Worm (Caenorhabditis elegans) whole organism, mixed stage, embryonic: Measurements from ENCODE around the gene Y73F8A.35.
"Not testable (repeated sequence)": the region's sequence is repeated elsewhere in the genome, so short reads cannot be mapped to it uniquely, and the experiment has no call there.

ENCODE experiments used
- blmp-1 ChIP-seq: fragments of 150-350 bp; optimal IDR thresholded peaks from 2 replicates; lab custom pipeline; 2014; ENCODE audit warnings: missing biosample characterization, missing genetic modification characterization
- ceh-43 ChIP-seq: fragments of 200-800 bp; sonication (Bioruptor generic); optimal IDR thresholded peaks from 2 replicates; lab custom pipeline; 2018; ENCODE audit warnings: mild to moderate bottlenecking, missing genetic modification characterization, moderate library complexity, missing compliant biosample characterization
- elt-1 ChIP-seq: sonication (generic microtip); optimal IDR thresholded peaks from 2 replicates; lab custom pipeline; 2017; ENCODE audit warnings: missing genetic modification characterization, mild to moderate bottlenecking, missing compliant biosample characterization, antibody characterized with exemption, moderate library complexity, borderline replicate concordance; ENCODE audit not compliant: insufficient read depth
- lin-13 ChIP-seq: fragments of 150-350 bp; optimal IDR thresholded peaks from 2 replicates; lab custom pipeline; 2014; ENCODE audit warnings: missing biosample characterization, missing genetic modification characterization
- mab-5 ChIP-seq: fragments of 150-350 bp; optimal IDR thresholded peaks from 2 replicates; lab custom pipeline; 2014; ENCODE audit warnings: missing biosample characterization, missing genetic modification characterization
- nhr-237 ChIP-seq: fragments of 150-350 bp; optimal IDR thresholded peaks from 2 replicates; lab custom pipeline; 2014; ENCODE audit warnings: missing biosample characterization, missing genetic modification characterization
- snpc-4 ChIP-seq: fragments of 150-350 bp; optimal IDR thresholded peaks from 2 replicates; lab custom pipeline; 2014; ENCODE audit warnings: missing biosample characterization, missing genetic modification characterization
- unc-39 ChIP-seq: fragments of 150-350 bp; optimal IDR thresholded peaks from 2 replicates; lab custom pipeline; 2014; ENCODE audit warnings: missing biosample characterization, missing genetic modification characterization
- ztf-11 ChIP-seq: fragments of 150-350 bp; optimal IDR thresholded peaks from 2 replicates; lab custom pipeline; 2014; ENCODE audit warnings: missing biosample characterization, missing genetic modification characterization

DNA sequence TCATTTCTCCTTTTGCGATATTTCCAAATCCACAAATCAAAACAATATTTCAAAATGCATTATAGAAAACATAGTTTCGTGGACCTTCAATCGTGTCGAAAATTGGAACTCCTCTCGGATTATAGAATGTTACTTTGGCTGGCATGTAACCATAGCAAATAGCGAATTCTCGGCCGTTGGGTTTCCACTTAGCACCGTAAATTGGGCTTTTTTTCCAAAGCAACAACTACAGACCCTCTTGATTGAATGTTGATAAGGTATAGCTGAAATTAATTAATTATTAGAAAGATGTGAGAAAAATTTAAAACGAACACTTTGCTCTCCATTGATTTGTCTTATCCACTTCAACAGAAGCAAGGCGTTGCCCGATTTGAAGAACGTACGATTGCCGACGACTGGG is 18.4 kb downstream of the Y73F8A.35 start, which contains the start of gene Y73F8A.32:
- TF ChIP-seq unc-39 (tag; lab: Kevin White, UChicago); elt-1 (tag; lab: Kevin White, UChicago); ceh-43 (GFP tag; lab: Kevin White, UChicago); blmp-1 (tag; lab: Kevin White, UChicago); nhr-237 (tag; lab: Kevin White, UChicago); ztf-11 (tag; lab: Kevin White, UChicago); lin-13 (tag; lab: Kevin White, UChicago); snpc-4; mab-5 (tag; lab: Kevin White, UChicago): not testable (repeated sequence)
